Worm (Caenorhabditis elegans): ENCODE data around the gene ttc-36.

DNA sequence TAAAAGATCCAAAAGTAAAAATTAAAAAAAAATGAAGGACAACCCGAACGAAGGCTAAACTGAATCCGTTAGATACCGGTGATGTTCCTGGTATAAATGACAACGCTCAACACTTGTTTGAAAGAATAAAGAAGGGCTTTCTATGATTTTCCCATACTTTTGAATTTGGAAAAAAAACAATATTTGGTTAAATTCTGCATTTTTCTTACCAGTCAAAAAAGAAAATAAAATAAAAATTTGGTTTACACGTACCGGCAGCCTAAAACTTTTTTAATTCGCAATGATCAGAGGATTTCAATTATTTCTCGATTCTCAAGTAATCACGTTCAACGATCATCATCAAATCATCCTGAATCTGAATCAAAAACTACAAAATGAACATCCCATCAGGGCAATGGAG, 28.4 kb upstream of the ttc-36 start, which contains the start of gene ZK892.3:
- no peak for TF ChIP-seq dpff-1 (tag; optimal IDR thresholded peaks at IDR 0.05)
- TF ChIP-seq rpc-1 (optimal IDR thresholded peaks at IDR 0.05) = no peak
- no peak for TF ChIP-seq rpc-1 (tag; optimal IDR thresholded peaks at IDR 0.05)
- no peak for TF ChIP-seq dpl-1 (GFP tag; optimal IDR thresholded peaks at IDR 0.05)
- no peak for TF ChIP-seq ceh-58 (GFP tag; IDR thresholded peaks at IDR 0.05)
- no peak for TF ChIP-seq nfya-1 (tag; optimal IDR thresholded peaks at IDR 0.05; ENCODE audit: borderline replicate concordance, insufficient read depth)
- TF ChIP-seq nfya-2 (GFP tag; IDR thresholded peaks at IDR 0.05) = no peak
- TF ChIP-seq nhr-179 (tag; optimal IDR thresholded peaks at IDR 0.05) = no peak

Data from whole organism, young adult.